Fruit fly (Drosophila melanogaster) whole organism, adult: ENCODE results near the gene CG12499.

ENCODE experiments used
- CG11617 ChIP-seq: fragments of 200-800 bp; sonication (Bioruptor generic); optimal IDR thresholded peaks from 2 replicates; lab custom pipeline; 2017; ENCODE audit warnings: mild to moderate bottlenecking, missing biosample characterization, missing genetic modification reagents, missing genetic modification characterization
- CG12768 ChIP-seq: fragments of 200-800 bp; sonication (Bioruptor generic); optimal IDR thresholded peaks from 2 replicates; lab custom pipeline; 2017; ENCODE audit warnings: missing biosample characterization, missing genetic modification characterization, mild to moderate bottlenecking, moderate library complexity, missing genetic modification reagents
- CG14711 ChIP-seq: fragments of 200-800 bp; sonication (Bioruptor generic); optimal IDR thresholded peaks from 2 replicates; lab custom pipeline; 2018; ENCODE audit warnings: missing biosample characterization, mild to moderate bottlenecking, missing genetic modification characterization, moderate library complexity
- CG1620 ChIP-seq: fragments of 200-800 bp; sonication (Bioruptor generic); optimal IDR thresholded peaks from 2 replicates; lab custom pipeline; 2016; ENCODE audit warnings: missing biosample characterization, missing genetic modification characterization
- CG33017 ChIP-seq: fragments of 200-800 bp; sonication (Bioruptor generic); optimal IDR thresholded peaks from 2 replicates; lab custom pipeline; 2018; ENCODE audit warnings: missing biosample characterization, mild to moderate bottlenecking, missing genetic modification characterization, moderate library complexity
- CG5204 ChIP-seq: fragments of 200-800 bp; sonication (Bioruptor generic); optimal IDR thresholded peaks from 2 replicates; lab custom pipeline; 2016; ENCODE audit warnings: missing biosample characterization, missing genetic modification characterization
- CG7045 ChIP-seq: fragments of 200-800 bp; sonication (Bioruptor generic); optimal IDR thresholded peaks from 2 replicates; lab custom pipeline; 2017; ENCODE audit warnings: missing biosample characterization, mild to moderate bottlenecking, missing genetic modification characterization
- CG7101 ChIP-seq: fragments of 200-800 bp; sonication (Bioruptor generic); optimal IDR thresholded peaks from 2 replicates; lab custom pipeline; 2018; ENCODE audit warnings: missing biosample characterization, mild to moderate bottlenecking, missing genetic modification characterization, moderate library complexity
- Clk ChIP-seq: fragments of 200-800 bp; sonication (Bioruptor generic); optimal IDR thresholded peaks from 2 replicates; lab custom pipeline; 2017; ENCODE audit warnings: missing biosample characterization, missing genetic modification characterization
- Crg-1 ChIP-seq: fragments of 200-800 bp; sonication (Bioruptor generic); optimal IDR thresholded peaks from 2 replicates; lab custom pipeline; 2016; ENCODE audit warnings: missing biosample characterization, missing genetic modification characterization
- Hr96 ChIP-seq: fragments of 200-800 bp; sonication (Bioruptor generic); optimal IDR thresholded peaks from 2 replicates; lab custom pipeline; 2016; ENCODE audit warnings: missing biosample characterization, missing genetic modification characterization
- Mnt ChIP-seq: fragments of 200-800 bp; sonication (Bioruptor generic); optimal IDR thresholded peaks from 2 replicates; lab custom pipeline; 2016; ENCODE audit warnings: missing biosample characterization, mild to moderate bottlenecking, missing genetic modification characterization
- bab1 ChIP-seq: fragments of 200-800 bp; sonication (Bioruptor generic); optimal IDR thresholded peaks from 3 replicates; lab custom pipeline; 2019; ENCODE audit warnings: missing biosample characterization, mild to moderate bottlenecking, missing genetic modification characterization, moderate library complexity
- cic ChIP-seq: fragments of 200-800 bp; sonication (Bioruptor generic); optimal IDR thresholded peaks from 2 replicates; lab custom pipeline; 2017; ENCODE audit warnings: missing biosample characterization, mild to moderate bottlenecking, missing genetic modification characterization, moderate library complexity
- cnc ChIP-seq, 2 experiments: fragments of >200 bp; optimal IDR thresholded peaks; 2 replicates each; lab custom pipeline; 2017
- kay ChIP-seq: fragments of 200-800 bp; sonication (Bioruptor generic); peaks from one replicate; lab custom pipeline; 2016; ENCODE audit warnings: missing biosample characterization, missing genetic modification characterization, borderline replicate concordance
- ovo ChIP-seq: fragments of 200-800 bp; sonication (Bioruptor generic); optimal IDR thresholded peaks from 2 replicates; lab custom pipeline; 2016; ENCODE audit warnings: missing biosample characterization, missing genetic modification characterization
- pad ChIP-seq: fragments of 200-800 bp; sonication (Bioruptor generic); optimal IDR thresholded peaks from 3 replicates; lab custom pipeline; 2017; ENCODE audit warnings: missing biosample characterization, missing genetic modification characterization, mild to moderate bottlenecking, moderate library complexity, missing genetic modification reagents
- tj ChIP-seq: fragments of 200-800 bp; sonication (Bioruptor generic); optimal IDR thresholded peaks from 3 replicates; lab custom pipeline; 2017; ENCODE audit warnings: missing biosample characterization, mild to moderate bottlenecking, missing genetic modification characterization, moderate library complexity
- toe ChIP-seq: fragments of 200-800 bp; sonication (Bioruptor generic); optimal IDR thresholded peaks from 2 replicates; lab custom pipeline; 2016; ENCODE audit warnings: missing biosample characterization, missing genetic modification characterization

CG12499 gene

dm6 chr3R:22446493-22446892 is at the start of gene CG12499:
CG12499 (minus strand) TSS chr3R:22446587.
- no peak for TF ChIP-seq Hr96 (GFP tag; lab: Kevin White, UChicago)
- TF ChIP-seq toe: no peak
- peak; percentile 93 for TF ChIP-seq kay (GFP tag; lab: Kevin White, UChicago)
- no peak for TF ChIP-seq CG7045 (GFP tag; lab: Kevin White, UChicago)
- TF ChIP-seq Clk (GFP tag; lab: Kevin White, UChicago): no peak
- TF ChIP-seq Mnt: peak; percentile 93
- TF ChIP-seq CG33017 (tag; lab: Kevin White, UChicago): no peak
- no peak for TF ChIP-seq ovo (GFP tag; lab: Kevin White, UChicago)
- TF ChIP-seq bab1: peak; percentile 3
- no peak for TF ChIP-seq CG11617

- TF ChIP-seq pad (GFP tag; lab: Kevin White, UChicago) (peak; percentile 29), Crg-1 (no peak), tj (GFP tag; lab: Kevin White, UChicago) (no peak), Mnt (no peak), CG11617 (no peak), CG7045 (GFP tag; lab: Kevin White, UChicago) (peak; percentile 78)
Observed at dm6 chr3R:22494523-22495309, 48.3 kb upstream of the CG12499 start.

dm6 chr3R:22492767-22493166 is 46.4 kb upstream of the CG12499 start, which contains the start of gene tHMG2:
tHMG2 (plus strand) TSS chr3R:22492953.
- no peak for TF ChIP-seq toe
- TF ChIP-seq Clk (GFP tag; lab: Kevin White, UChicago): no peak
- no peak for TF ChIP-seq CG7101
- TF ChIP-seq Hr96 (GFP tag; lab: Kevin White, UChicago): no peak
- TF ChIP-seq bab1: no peak
- no peak for TF ChIP-seq kay (GFP tag; lab: Kevin White, UChicago)

dm6 chr3R:22491088-22491879 is 44.9 kb upstream of the CG12499 start, which contains the start of the genes CCT1 and tHMG1:
CCT1 (minus strand) TSS chr3R:22491439.
tHMG1 (plus strand) TSS chr3R:22491829.
- peak; percentile 71 for TF ChIP-seq Mnt
- peak; percentile 24 for TF ChIP-seq CG11617
- TF ChIP-seq CG33017 (tag; lab: Kevin White, UChicago): no peak
- TF ChIP-seq toe: peak; percentile 49
- peak; percentile 55 for TF ChIP-seq bab1
- TF ChIP-seq CG7101: no peak
- TF ChIP-seq Hr96 (GFP tag; lab: Kevin White, UChicago): peak; percentile 38
- peak; percentile 96 for TF ChIP-seq kay (GFP tag; lab: Kevin White, UChicago)
- peak; percentile 0 for TF ChIP-seq CG12768
- TF ChIP-seq CG7045 (GFP tag; lab: Kevin White, UChicago): peak; percentile 41
- no peak for TF ChIP-seq ovo (GFP tag; lab: Kevin White, UChicago)

- TF ChIP-seq CG7045 (GFP tag; lab: Kevin White, UChicago) (no peak), CG14711 (tag; lab: Kevin White, UChicago) (no peak)
Observed at dm6 chr3R:22488855-22489254, 42.5 kb upstream of the CG12499 start, which contains the start of gene CG5376. CG5376 (minus strand) TSS chr3R:22488955.

dm6 chr3R:22487037-22487492 is 40.7 kb upstream of the CG12499 start, which contains the start of gene Pfdn5:
Pfdn5 (plus strand) TSS chr3R:22487039.
- TF ChIP-seq Hr96 (GFP tag; lab: Kevin White, UChicago): no peak
- no peak for TF ChIP-seq ovo (GFP tag; lab: Kevin White, UChicago)
- no peak for TF ChIP-seq CG11617
- no peak for TF ChIP-seq tj (GFP tag; lab: Kevin White, UChicago)
- TF ChIP-seq cic (GFP tag; lab: Kevin White, UChicago): no peak
- peak; percentile 18 for TF ChIP-seq pad (GFP tag; lab: Kevin White, UChicago)
- TF ChIP-seq Mnt: peak; percentile 94
- peak; percentile 94 for TF ChIP-seq kay (GFP tag; lab: Kevin White, UChicago)
- TF ChIP-seq Crg-1: no peak
- TF ChIP-seq Clk (GFP tag; lab: Kevin White, UChicago): no peak
- no peak for TF ChIP-seq CG7045 (GFP tag; lab: Kevin White, UChicago)
- no peak for TF ChIP-seq CG5204 (GFP tag; lab: Kevin White, UChicago)
- TF ChIP-seq cnc (optimal IDR thresholded peaks at IDR 0.05; lab: Kevin White, UChicago): no peak
- no peak for TF ChIP-seq CG33017 (tag; lab: Kevin White, UChicago)
- peak; percentile 67 for TF ChIP-seq CG14711 (tag; lab: Kevin White, UChicago)
- TF ChIP-seq bab1: peak; percentile 63
- no peak for TF ChIP-seq CG12768
- TF ChIP-seq toe: no peak
- TF ChIP-seq CG7101: no peak
- no peak for TF ChIP-seq CG1620
